Fruit fly (Drosophila melanogaster) whole organism, embryonic: ENCODE data around the gene CG2540.

ENCODE experiments used
- Asciz ChIP-seq: fragments of 200-800 bp; sonication (Bioruptor generic); optimal IDR thresholded peaks from 2 replicates; lab custom pipeline; 2017; ENCODE audit warnings: missing biosample characterization, mild to moderate bottlenecking, missing genetic modification characterization, missing genetic modification reagents
- Atf6 ChIP-seq: fragments of 200-800 bp; sonication (Bioruptor generic); IDR thresholded peaks from 2 replicates; pipeline ENCODE4 v1.3.6; 2022; ENCODE audit warnings: missing biosample characterization, missing genetic modification characterization
- Bdp1 ChIP-seq: fragments of 200-800 bp; sonication (Bioruptor generic); optimal IDR thresholded peaks from 3 replicates; lab custom pipeline; 2016; ENCODE audit warnings: missing biosample characterization, missing genetic modification characterization
- BtbVII ChIP-seq: fragments of 200-800 bp; sonication (Bioruptor generic); optimal IDR thresholded peaks from 3 replicates; lab custom pipeline; 2017; ENCODE audit warnings: missing biosample characterization, mild to moderate bottlenecking, missing genetic modification characterization
- CG1024 ChIP-seq: fragments of 200-800 bp; sonication (Bioruptor generic); IDR thresholded peaks from 2 replicates; pipeline ENCODE4 v1.3.6; 2022; ENCODE audit warnings: missing biosample characterization, missing genetic modification characterization
- CG10979 ChIP-seq: fragments of 200-800 bp; sonication (Bioruptor generic); optimal IDR thresholded peaks from 2 replicates; lab custom pipeline; 2018; ENCODE audit warnings: missing biosample characterization, mild to moderate bottlenecking, missing genetic modification characterization, moderate library complexity
- CG13287 ChIP-seq: fragments of 200-800 bp; sonication (Bioruptor generic); IDR thresholded peaks from 2 replicates; pipeline ENCODE4 v1.3.6; 2022; ENCODE audit warnings: missing biosample characterization, missing genetic modification characterization; ENCODE audit not compliant: partially characterized antibody
- CG14860 ChIP-seq: fragments of 200-800 bp; sonication (Bioruptor generic); IDR thresholded peaks from 3 replicates; pipeline ENCODE4 v1.3.6; 2022; ENCODE audit warnings: missing biosample characterization, missing genetic modification characterization; ENCODE audit not compliant: partially characterized antibody
- CG15601 ChIP-seq: fragments of 200-800 bp; sonication (Bioruptor generic); optimal IDR thresholded peaks from 3 replicates; lab custom pipeline; 2019; ENCODE audit warnings: missing biosample characterization, mild to moderate bottlenecking, missing genetic modification characterization, moderate library complexity
- CG1602 ChIP-seq: fragments of 200-800 bp; sonication (Bioruptor generic); optimal IDR thresholded peaks from 3 replicates; lab custom pipeline; 2016; ENCODE audit warnings: missing biosample characterization, missing genetic modification characterization
- CG16779 ChIP-seq: fragments of 200-800 bp; sonication (Bioruptor generic); IDR thresholded peaks from 2 replicates; pipeline ENCODE4 v1.3.6; 2022; ENCODE audit warnings: missing biosample characterization, missing genetic modification characterization
- CG16813 ChIP-seq: fragments of 200-800 bp; sonication (Bioruptor generic); IDR thresholded peaks from 3 replicates; pipeline ENCODE4 v1.3.6; 2022; ENCODE audit warnings: missing biosample characterization, missing genetic modification characterization; ENCODE audit not compliant: partially characterized antibody
- CG17328 ChIP-seq: fragments of 200-800 bp; sonication (Bioruptor generic); IDR thresholded peaks from 2 replicates; pipeline ENCODE4 v1.3.6; 2022; ENCODE audit warnings: missing biosample characterization, missing genetic modification characterization
- CG1792 ChIP-seq: fragments of 200-800 bp; sonication (Bioruptor generic); optimal IDR thresholded peaks from 2 replicates; lab custom pipeline; 2016; ENCODE audit warnings: missing biosample characterization, missing genetic modification characterization
- CG1832 ChIP-seq: fragments of 200-800 bp; sonication (Bioruptor generic); optimal IDR thresholded peaks from 2 replicates; lab custom pipeline; 2017; ENCODE audit warnings: missing biosample characterization, mild to moderate bottlenecking, missing genetic modification characterization, inconsistent platforms
- CG2129 ChIP-seq: fragments of 200-800 bp; sonication (Bioruptor generic); IDR thresholded peaks from 2 replicates; pipeline ENCODE4 v1.3.6; 2022; ENCODE audit warnings: missing biosample characterization, missing genetic modification characterization; ENCODE audit not compliant: partially characterized antibody
- CG3995 ChIP-seq: fragments of 200-800 bp; sonication (Bioruptor generic); optimal IDR thresholded peaks from 3 replicates; lab custom pipeline; 2016; ENCODE audit warnings: missing biosample characterization, missing genetic modification characterization
- CG5953 ChIP-seq: fragments of 200-800 bp; sonication (Bioruptor generic); IDR thresholded peaks from 2 replicates; pipeline ENCODE4 v1.3.6; 2022; ENCODE audit warnings: missing biosample characterization, missing genetic modification characterization
- CG6175 ChIP-seq: fragments of 200-800 bp; sonication (Bioruptor generic); IDR thresholded peaks from 3 replicates; pipeline ENCODE4 v1.3.6; 2022; ENCODE audit warnings: missing biosample characterization, missing genetic modification characterization
- CG6791 ChIP-seq: fragments of 200-800 bp; sonication (Bioruptor generic); IDR thresholded peaks from 3 replicates; pipeline ENCODE4 v1.3.6; 2022; ENCODE audit warnings: missing biosample characterization, missing genetic modification characterization; ENCODE audit not compliant: partially characterized antibody
- CG8290 ChIP-seq, 3 experiments: fragments of 200-800 bp; sonication (Bioruptor generic); optimal IDR thresholded peaks; 2 replicates each; lab custom pipeline; 2016 to 2019; ENCODE audit warnings: missing biosample characterization in 3 of 3, missing genetic modification characterization in 3 of 3, mild to moderate bottlenecking in 2 of 3, moderate library complexity in 1 of 3
- CkIIα-i1 ChIP-seq: fragments of 200-800 bp; sonication (Bioruptor generic); IDR thresholded peaks from 2 replicates; pipeline ENCODE4 v1.3.6; 2022; ENCODE audit warnings: missing biosample characterization, missing genetic modification characterization
- D19A ChIP-seq: fragments of 200-800 bp; optimal IDR thresholded peaks from 3 replicates; lab custom pipeline; 2019; ENCODE audit warnings: missing biosample characterization, mild to moderate bottlenecking, missing genetic modification characterization, moderate library complexity
- Dip2 ChIP-seq: fragments of 200-800 bp; sonication (Bioruptor generic); IDR thresholded peaks from 2 replicates; pipeline ENCODE4 v1.3.6; 2022; ENCODE audit warnings: missing biosample characterization, missing genetic modification characterization
- Doc2 ChIP-seq: fragments of 200-800 bp; sonication (Bioruptor generic); IDR thresholded peaks from 2 replicates; pipeline ENCODE4 v1.3.6; 2022; ENCODE audit warnings: missing biosample characterization, missing genetic modification characterization
- GATAe ChIP-seq: fragments of 200-800 bp; sonication (Bioruptor generic); conservative IDR thresholded peaks from 2 replicates; pipeline ENCODE4 v1.3.6; 2022; ENCODE audit warnings: missing biosample characterization, missing genetic modification characterization
- Mrtf ChIP-seq: fragments of 200-800 bp; sonication (Bioruptor generic); IDR thresholded peaks from 3 replicates; pipeline ENCODE4 v1.3.6; 2022; ENCODE audit warnings: missing biosample characterization, missing genetic modification characterization
- Myb ChIP-seq: fragments of 200-800 bp; sonication (Bioruptor generic); optimal IDR thresholded peaks from 2 replicates; lab custom pipeline; 2016; ENCODE audit warnings: missing biosample characterization, missing genetic modification characterization
- Side ChIP-seq: fragments of 200-800 bp; sonication (Bioruptor generic); optimal IDR thresholded peaks from 2 replicates; lab custom pipeline; 2016; ENCODE audit warnings: missing biosample characterization, missing genetic modification characterization
- Ssrp ChIP-seq: fragments of 200-800 bp; sonication (Bioruptor generic); optimal IDR thresholded peaks from 2 replicates; lab custom pipeline; 2018; ENCODE audit warnings: missing biosample characterization, mild to moderate bottlenecking, missing genetic modification characterization, moderate library complexity
- ara ChIP-seq: fragments of 200-800 bp; sonication (Bioruptor generic); IDR thresholded peaks from 2 replicates; pipeline ENCODE4 v1.3.6; 2022; ENCODE audit warnings: missing biosample characterization, missing genetic modification characterization
- bigmax ChIP-seq: fragments of 200-800 bp; sonication (Bioruptor generic); optimal IDR thresholded peaks from 2 replicates; lab custom pipeline; 2018; ENCODE audit warnings: missing biosample characterization, mild to moderate bottlenecking, missing genetic modification characterization
- chn ChIP-seq: fragments of 200-800 bp; sonication (Bioruptor generic); optimal IDR thresholded peaks from 2 replicates; lab custom pipeline; 2016; ENCODE audit warnings: missing biosample characterization, missing genetic modification characterization
- ftz-f1 ChIP-seq: fragments of 200-800 bp; sonication (Bioruptor generic); optimal IDR thresholded peaks from 2 replicates; lab custom pipeline; 2016; ENCODE audit warnings: missing biosample characterization, missing genetic modification characterization
- hkb ChIP-seq, 2 experiments: fragments of 200-800 bp in 1 of 2; fragments of >200 bp in 1 of 2; sonication (Bioruptor generic) in 1 of 2; IDR thresholded peaks in 1 of 2; optimal IDR thresholded peaks in 1 of 2; 2 replicates each; pipeline versions ENCODE4 v1.3.6 to Lab custom; 2017 to 2022; ENCODE audit warnings: missing biosample characterization in 1 of 2, missing genetic modification characterization in 1 of 2
- mirr ChIP-seq: fragments of 200-800 bp; sonication (Bioruptor generic); optimal IDR thresholded peaks from 3 replicates; lab custom pipeline; 2018; ENCODE audit warnings: missing biosample characterization, mild to moderate bottlenecking, missing genetic modification characterization
- nmo ChIP-seq: fragments of 200-800 bp; sonication (Bioruptor generic); optimal IDR thresholded peaks from 2 replicates; lab custom pipeline; 2018; ENCODE audit warnings: missing biosample characterization, mild to moderate bottlenecking, missing genetic modification characterization, moderate library complexity
- odd ChIP-seq: fragments of 200-800 bp; sonication (Bioruptor generic); optimal IDR thresholded peaks from 2 replicates; lab custom pipeline; 2017; ENCODE audit warnings: missing biosample characterization, mild to moderate bottlenecking, missing genetic modification characterization
- onecut ChIP-seq: fragments of 200-800 bp; sonication (Bioruptor generic); IDR thresholded peaks from 2 replicates; pipeline ENCODE4 v1.3.6; 2022; ENCODE audit warnings: missing biosample characterization, missing genetic modification characterization
- pfk ChIP-seq: fragments of 200-800 bp; sonication (Bioruptor generic); optimal IDR thresholded peaks from 2 replicates; lab custom pipeline; 2018; ENCODE audit warnings: missing biosample characterization, mild to moderate bottlenecking, missing genetic modification characterization, moderate library complexity
- phol ChIP-seq: fragments of 200-800 bp; sonication (Bioruptor generic); optimal IDR thresholded peaks from 3 replicates; lab custom pipeline; 2018; ENCODE audit warnings: missing biosample characterization, mild to moderate bottlenecking, missing genetic modification characterization, moderate library complexity
- run ChIP-seq: fragments of 200-800 bp; sonication (Bioruptor generic); optimal IDR thresholded peaks from 3 replicates; lab custom pipeline; 2018; ENCODE audit warnings: missing biosample characterization, mild to moderate bottlenecking, missing genetic modification characterization
- sqz ChIP-seq: fragments of 200-800 bp; sonication (Bioruptor generic); optimal IDR thresholded peaks from 3 replicates; lab custom pipeline; 2018; ENCODE audit warnings: missing biosample characterization, mild to moderate bottlenecking, missing genetic modification characterization
- tap ChIP-seq: fragments of 200-800 bp; optimal IDR thresholded peaks from 3 replicates; lab custom pipeline; 2019; ENCODE audit warnings: missing biosample characterization, mild to moderate bottlenecking, missing genetic modification characterization, moderate library complexity
- trh ChIP-seq: fragments of 200-800 bp; sonication (Bioruptor generic); optimal IDR thresholded peaks from 2 replicates; lab custom pipeline; 2016; ENCODE audit warnings: missing biosample characterization, missing genetic modification characterization
- ttk ChIP-seq: fragments of 200-800 bp; sonication (Bioruptor generic); IDR thresholded peaks from 2 replicates; pipeline ENCODE4 v2.1.2; 2022; ENCODE audit warnings: missing biosample characterization, missing genetic modification characterization
- usp ChIP-seq: fragments of >200 bp; optimal IDR thresholded peaks from 2 replicates; lab custom pipeline; 2017; ENCODE audit warnings: missing biosample characterization, missing genetic modification characterization
- wor ChIP-seq: fragments of 200-800 bp; sonication (Bioruptor generic); IDR thresholded peaks from 2 replicates; pipeline ENCODE4 v1.3.6; 2022; ENCODE audit warnings: missing biosample characterization, missing genetic modification characterization

The CG2540 gene

dm6 chrX:12669659-12670488, 40.2 kb downstream of the CG2540 start (continued):
- TF ChIP-seq BtbVII (peak; percentile 65), Doc2 (GFP tag; lab: Robert Waterston, UW) (no peak), tap (tag; lab: Kevin White, UChicago) (peak; percentile 46), hkb (optimal IDR thresholded peaks at IDR 0.05; lab: Kevin White, UChicago) (no peak), hkb (GFP tag; IDR thresholded peaks at IDR 0.05; lab: Robert Waterston, UW) (peak; percentile 57), chn (GFP tag; lab: Kevin White, UChicago) (peak; percentile 34), CG13287 (GFP tag; lab: Robert Waterston, UW) (no peak), CG10979 (tag; lab: Kevin White, UChicago) (peak; percentile 36), ftz-f1 (GFP tag; lab: Kevin White, UChicago) (no peak), trh (GFP tag; lab: Kevin White, UChicago) (no peak), CG2129 (GFP tag; lab: Robert Waterston, UW) (no peak), CG1832 (no peak), CG6791 (GFP tag; lab: Robert Waterston, UW) (no peak), D19A (tag; lab: Kevin White, UChicago) (peak; percentile 38), CG16779 (0 out of 2 replicates have a peak, but pooled peaks have one; percentile 25), Asciz (GFP tag; lab: Kevin White, UChicago) (peak; percentile 38), Mrtf (peak; percentile 63; the same call in 2 of the 3 replicates), CG6175 (GFP tag; lab: Robert Waterston, UW) (no peak; the same call in 2 of the 3 replicates), wor (GFP tag; lab: Robert Waterston, UW) (no peak), pfk (GFP tag; lab: Kevin White, UChicago) (no peak), GATAe (GFP tag; lab: Robert Waterston, UW) (no peak), onecut (peak; percentile 37; the same call in 1 of the 2 replicates), phol (tag; lab: Kevin White, UChicago) (peak; percentile 54), ttk (GFP tag; lab: Robert Waterston, UW) (no peak), CG1602 (peak; percentile 42), CG1792 (GFP tag; lab: Kevin White, UChicago) (peak; percentile 36), CG8290 (GFP tag; optimal IDR thresholded peaks at IDR 0.05; lab: Kevin White, UChicago) (no peak), CG8290 (tag; optimal IDR thresholded peaks at IDR 0.05; lab: Kevin White, UChicago) (peak in 1 of 2 experiments; percentile 93), mirr (GFP tag; lab: Kevin White, UChicago) (peak; percentile 45), bigmax (GFP tag; lab: Kevin White, UChicago) (no peak), CG3995 (GFP tag; lab: Kevin White, UChicago) (peak; percentile 45), Dip2 (GFP tag; lab: Robert Waterston, UW) (no peak), CG5953 (GFP tag; lab: Robert Waterston, UW) (peak; percentile 25; the same call in 1 of the 2 replicates), odd (GFP tag; lab: Kevin White, UChicago) (peak; percentile 24), Side (peak; percentile 70), Bdp1 (GFP tag; lab: Kevin White, UChicago) (peak; percentile 40), CG15601 (peak; percentile 26), CG14860 (GFP tag; lab: Robert Waterston, UW) (no peak), CG17328 (GFP tag; lab: Robert Waterston, UW) (peak; percentile 48; the same call in 1 of the 2 replicates), nmo (GFP tag; lab: Kevin White, UChicago) (peak; percentile 42), CG1024 (no peak), CG16813 (GFP tag; lab: Robert Waterston, UW) (no peak), usp (GFP tag; lab: Kevin White, UChicago) (no peak), Ssrp (tag; lab: Kevin White, UChicago) (peak; percentile 51), run (no peak), Atf6 (GFP tag; lab: Robert Waterston, UW) (peak; percentile 68), CkIIα-i1 (GFP tag; lab: Robert Waterston, UW) (no peak), sqz (GFP tag; lab: Kevin White, UChicago) (peak; percentile 86), Myb (GFP tag; lab: Kevin White, UChicago) (peak; percentile 34), ara (GFP tag; lab: Robert Waterston, UW) (peak; percentile 52; the same call in 1 of the 2 replicates)
